Fruit fly (Drosophila melanogaster): Measurements from ENCODE around the gene CG8750.

Gene CG8750

dm6 chr3L:13882532-13882931, 39.7 kb upstream of the CG8750 start (continued):
- TF ChIP-seq klu (GFP tag; IDR thresholded peaks at IDR 0.05) (0 out of 2 replicates have a peak, but pooled peaks have one; percentile 22), insv (GFP tag; optimal IDR thresholded peaks at IDR 0.05) (no peak), h (optimal IDR thresholded peaks at IDR 0.05) (no peak), CG17385 (GFP tag; optimal IDR thresholded peaks at IDR 0.05) (no peak), CG1832 (GFP tag; optimal IDR thresholded peaks at IDR 0.05) (no peak), tio (GFP tag; optimal IDR thresholded peaks at IDR 0.05) (no peak), CG2120 (GFP tag; optimal IDR thresholded peaks at IDR 0.05) (no peak), CG7357 (GFP tag; IDR thresholded peaks at IDR 0.05) (no peak), kay (GFP tag; optimal IDR thresholded peaks at IDR 0.05) (no peak), Awh (GFP tag; IDR thresholded peaks at IDR 0.05) (0 out of 2 replicates have a peak, but pooled peaks have one; percentile 38), CG3407 (GFP tag; optimal IDR thresholded peaks at IDR 0.05) (peak; percentile 4), bsh (GFP tag; optimal IDR thresholded peaks at IDR 0.05) (no peak), HLH3B (GFP tag; IDR thresholded peaks at IDR 0.05) (peak; percentile 47; the same call in 1 of the 2 replicates), Ptx1 (GFP tag; IDR thresholded peaks at IDR 0.05) (no peak), Bdp1 (GFP tag; optimal IDR thresholded peaks at IDR 0.05) (no peak), CG1603 (tag; optimal IDR thresholded peaks at IDR 0.05) (peak; percentile 31), CG17829 (tag; optimal IDR thresholded peaks at IDR 0.05) (no peak), Asciz (GFP tag; optimal IDR thresholded peaks at IDR 0.05) (peak; percentile 19), dmrt99B (tag; optimal IDR thresholded peaks at IDR 0.05) (peak; percentile 5), CG2199 (GFP tag; IDR thresholded peaks at IDR 0.05) (peak; percentile 80; the same call in 1 of the 3 replicates), CG8388 (GFP tag; optimal IDR thresholded peaks at IDR 0.05) (no peak), CG11456 (GFP tag; IDR thresholded peaks at IDR 0.05) (no peak), ci (GFP tag; IDR thresholded peaks at IDR 0.05) (peak; percentile 39; the same call in 1 of the 3 replicates), CG7372 (GFP tag; IDR thresholded peaks at IDR 0.05) (no peak), sisA (GFP tag; IDR thresholded peaks at IDR 0.05) (no peak), sens (GFP tag) (peak; percentile 45), CG42726 (GFP tag; IDR thresholded peaks at IDR 0.05; ENCODE audit: partially characterized antibody) (no peak), CG8924 (tag; optimal IDR thresholded peaks at IDR 0.05) (peak; percentile 1), CG14014 (GFP tag; IDR thresholded peaks at IDR 0.05) (no peak), dpn (GFP tag; optimal IDR thresholded peaks at IDR 0.05) (no peak), Fer2 (tag; optimal IDR thresholded peaks at IDR 0.05) (no peak), sim (GFP tag; IDR thresholded peaks at IDR 0.05) (0 out of 2 replicates have a peak, but pooled peaks have one; percentile 25), CG13424 (tag; optimal IDR thresholded peaks at IDR 0.05) (no peak), YL-1 (GFP tag; optimal IDR thresholded peaks at IDR 0.05) (no peak), sima (GFP tag; optimal IDR thresholded peaks at IDR 0.05) (no peak), Dp (GFP tag; optimal IDR thresholded peaks at IDR 0.05) (no peak), CG10274 (GFP tag; optimal IDR thresholded peaks at IDR 0.05) (no peak), emc (GFP tag; optimal IDR thresholded peaks at IDR 0.05) (no peak), CG2875 (GFP tag; optimal IDR thresholded peaks at IDR 0.05) (peak; percentile 14), Dfd (GFP tag; optimal IDR thresholded peaks at IDR 0.05) (no peak), CG7786 (GFP tag; optimal IDR thresholded peaks at IDR 0.05) (no peak), Dip2 (GFP tag; IDR thresholded peaks at IDR 0.05) (no peak), Hr78 (GFP tag; optimal IDR thresholded peaks at IDR 0.05) (no peak), Hey (tag; optimal IDR thresholded peaks at IDR 0.05) (no peak), CG31388 (GFP tag; optimal IDR thresholded peaks at IDR 0.05) (no peak), kni (GFP tag; optimal IDR thresholded peaks at IDR 0.05) (peak; percentile 66), CG11085 (GFP tag; IDR thresholded peaks at IDR 0.05) (no peak), CG9727 (GFP tag; optimal IDR thresholded peaks at IDR 0.05) (no peak), wek (GFP tag; optimal IDR thresholded peaks at IDR 0.05) (no peak), Pdp1 (GFP tag; optimal IDR thresholded peaks at IDR 0.05) (no peak), row (GFP tag; IDR thresholded peaks at IDR 0.05) (no peak), Xbp1 (GFP tag; optimal IDR thresholded peaks at IDR 0.05) (no peak)

Data from whole organism, embryonic.